Fruit fly (Drosophila melanogaster): ENCODE measurements around the gene Cph.
A peak's percentile ranks its signal among the peaks of the same experiment; 100 is the strongest.

Gene Cph

dm6 chrX:7096495-7096995 is 41.0 kb upstream of the Cph start:
- TF ChIP-seq gl (tag; optimal IDR thresholded peaks at IDR 0.05) (peak; percentile 55), rn (GFP tag; IDR thresholded peaks at IDR 0.05) (peak; percentile 57; the same call in 1 of the 2 replicates), CG34367 (tag; optimal IDR thresholded peaks at IDR 0.05) (peak; percentile 69), EcR (GFP tag; optimal IDR thresholded peaks at IDR 0.05) (no peak), CG4496 (GFP tag; IDR thresholded peaks at IDR 0.05) (peak; percentile 46; the same call in 2 of the 3 replicates), CG8301 (tag; optimal IDR thresholded peaks at IDR 0.05) (peak; percentile 67), Snoo (tag; optimal IDR thresholded peaks at IDR 0.05) (peak; percentile 74), CG15710 (tag; optimal IDR thresholded peaks at IDR 0.05) (peak; percentile 81), fd96Ca (GFP tag; IDR thresholded peaks at IDR 0.05) (peak; percentile 43; the same call in 1 of the 3 replicates), Ets98B (GFP tag; IDR thresholded peaks at IDR 0.05) (no peak), D1 (tag; optimal IDR thresholded peaks at IDR 0.05) (no peak), CG14655 (GFP tag; optimal IDR thresholded peaks at IDR 0.05) (peak; percentile 71), CG8159 (tag; optimal IDR thresholded peaks at IDR 0.05) (peak; percentile 85), CG9948 (tag; optimal IDR thresholded peaks at IDR 0.05) (peak; percentile 77), Pif1B (GFP tag; optimal IDR thresholded peaks at IDR 0.05) (no peak), CG10348 (GFP tag; IDR thresholded peaks at IDR 0.05) (no peak), CG12605 (GFP tag; IDR thresholded peaks at IDR 0.05) (no peak), CG13204 (GFP tag; optimal IDR thresholded peaks at IDR 0.05) (peak; percentile 29), Pif1A (GFP tag; optimal IDR thresholded peaks at IDR 0.05) (peak; percentile 66), CG17806 (tag; optimal IDR thresholded peaks at IDR 0.05) (peak; percentile 71), CG32121 (GFP tag; IDR thresholded peaks at IDR 0.05) (0 out of 2 replicates have a peak, but pooled peaks have one; percentile 21)

dm6 chrX:7097071-7097858 is 40.3 kb upstream of the Cph start:
- TF ChIP-seq CG14655 (GFP tag; optimal IDR thresholded peaks at IDR 0.05): peak; percentile 63
- TF ChIP-seq CG8301 (tag; optimal IDR thresholded peaks at IDR 0.05): peak; percentile 24
- TF ChIP-seq D1 (tag; optimal IDR thresholded peaks at IDR 0.05): no peak
- TF ChIP-seq rn (GFP tag; IDR thresholded peaks at IDR 0.05): no peak; the same call in 1 of the 2 replicates
- TF ChIP-seq gl (tag; optimal IDR thresholded peaks at IDR 0.05): peak; percentile 30
- peak; percentile 22 for TF ChIP-seq CG15710 (tag; optimal IDR thresholded peaks at IDR 0.05)
- TF ChIP-seq CG34367 (tag; optimal IDR thresholded peaks at IDR 0.05): peak; percentile 49
- TF ChIP-seq CG12605 (GFP tag; IDR thresholded peaks at IDR 0.05): peak; percentile 69
- peak; percentile 48 for TF ChIP-seq CG8159 (tag; optimal IDR thresholded peaks at IDR 0.05)
- peak; percentile 9; the same call in 1 of the 2 replicates for TF ChIP-seq CG32121 (GFP tag; IDR thresholded peaks at IDR 0.05)
- TF ChIP-seq CG9948 (tag; optimal IDR thresholded peaks at IDR 0.05): peak; percentile 19
- peak; percentile 24 for TF ChIP-seq Pif1B (GFP tag; optimal IDR thresholded peaks at IDR 0.05)
- TF ChIP-seq Pif1A (GFP tag; optimal IDR thresholded peaks at IDR 0.05): peak; percentile 36
- TF ChIP-seq CG13204 (GFP tag; optimal IDR thresholded peaks at IDR 0.05): peak; percentile 24
- TF ChIP-seq fd96Ca (GFP tag; IDR thresholded peaks at IDR 0.05): peak; percentile 57
- TF ChIP-seq Snoo (tag; optimal IDR thresholded peaks at IDR 0.05): no peak
- no peak for TF ChIP-seq CG10348 (GFP tag; IDR thresholded peaks at IDR 0.05)
- peak; percentile 6 for TF ChIP-seq CG17806 (tag; optimal IDR thresholded peaks at IDR 0.05)
- TF ChIP-seq EcR (GFP tag; optimal IDR thresholded peaks at IDR 0.05): no peak
- peak; percentile 75; the same call in 2 of the 3 replicates for TF ChIP-seq CG4496 (GFP tag; IDR thresholded peaks at IDR 0.05)
- TF ChIP-seq Ets98B (GFP tag; IDR thresholded peaks at IDR 0.05): peak; percentile 8; the same call in 1 of the 2 replicates

- TF ChIP-seq EcR (GFP tag; optimal IDR thresholded peaks at IDR 0.05) (peak; percentile 23), Ets98B (GFP tag; IDR thresholded peaks at IDR 0.05) (peak; percentile 4; the same call in 1 of the 2 replicates), CG8159 (tag; optimal IDR thresholded peaks at IDR 0.05) (no peak)
Observed at dm6 chrX:7097859-7098303, 39.6 kb upstream of the Cph start, which contains the start of gene Sxl. Gene Sxl, minus strand, starts transcription at chrX:7098053.

- TF ChIP-seq Snoo (tag; optimal IDR thresholded peaks at IDR 0.05) (no peak), EcR (GFP tag; optimal IDR thresholded peaks at IDR 0.05) (peak; percentile 13), CG34367 (tag; optimal IDR thresholded peaks at IDR 0.05) (peak; percentile 8), D1 (tag; optimal IDR thresholded peaks at IDR 0.05) (no peak), CG32121 (GFP tag; IDR thresholded peaks at IDR 0.05) (no peak), CG13204 (GFP tag; optimal IDR thresholded peaks at IDR 0.05) (peak; percentile 51), CG4496 (GFP tag; IDR thresholded peaks at IDR 0.05) (no peak), gl (tag; optimal IDR thresholded peaks at IDR 0.05) (peak; percentile 62), CG9948 (tag; optimal IDR thresholded peaks at IDR 0.05) (no peak), CG10348 (GFP tag; IDR thresholded peaks at IDR 0.05) (no peak)
Observed at dm6 chrX:7100689-7101088, 36.8 kb upstream of the Cph start.

dm6 chrX:7101302-7102012 is 36.1 kb upstream of the Cph start:
- peak; percentile 66 for TF ChIP-seq Snoo (tag; optimal IDR thresholded peaks at IDR 0.05)
- peak; percentile 88 for TF ChIP-seq CG34367 (tag; optimal IDR thresholded peaks at IDR 0.05)
- TF ChIP-seq CG32121 (GFP tag; IDR thresholded peaks at IDR 0.05): peak; percentile 86
- TF ChIP-seq CG14655 (GFP tag; optimal IDR thresholded peaks at IDR 0.05): peak; percentile 88
- TF ChIP-seq CG8159 (tag; optimal IDR thresholded peaks at IDR 0.05): peak; percentile 88
- TF ChIP-seq CG15710 (tag; optimal IDR thresholded peaks at IDR 0.05): peak; percentile 94
- peak; percentile 63 for TF ChIP-seq rn (GFP tag; IDR thresholded peaks at IDR 0.05)
- peak; percentile 68 for TF ChIP-seq gl (tag; optimal IDR thresholded peaks at IDR 0.05)
- TF ChIP-seq CG10348 (GFP tag; IDR thresholded peaks at IDR 0.05): no peak
- peak; percentile 84 for TF ChIP-seq CG13204 (GFP tag; optimal IDR thresholded peaks at IDR 0.05)
- TF ChIP-seq Pif1B (GFP tag; optimal IDR thresholded peaks at IDR 0.05): peak; percentile 70
- no peak for TF ChIP-seq D1 (tag; optimal IDR thresholded peaks at IDR 0.05)
- TF ChIP-seq Ets98B (GFP tag; IDR thresholded peaks at IDR 0.05): peak; percentile 65
- peak; percentile 85 for TF ChIP-seq CG17806 (tag; optimal IDR thresholded peaks at IDR 0.05)
- peak; percentile 67 for TF ChIP-seq Pif1A (GFP tag; optimal IDR thresholded peaks at IDR 0.05)
- TF ChIP-seq fd96Ca (GFP tag; IDR thresholded peaks at IDR 0.05): 0 out of 3 replicates have a peak, but pooled peaks have one; percentile 39
- TF ChIP-seq CG4496 (GFP tag; IDR thresholded peaks at IDR 0.05): peak; percentile 75; the same call in 2 of the 3 replicates
- TF ChIP-seq CG8301 (tag; optimal IDR thresholded peaks at IDR 0.05): peak; percentile 86
- peak; percentile 22 for TF ChIP-seq EcR (GFP tag; optimal IDR thresholded peaks at IDR 0.05)
- TF ChIP-seq CG9948 (tag; optimal IDR thresholded peaks at IDR 0.05): peak; percentile 90
- TF ChIP-seq CG12605 (GFP tag; IDR thresholded peaks at IDR 0.05): peak; percentile 88

All from whole organism, pupa.